Fruit fly (Drosophila melanogaster) whole organism, embryonic: ENCODE measurements around the gene CG15528.

Source experiments
- Atf-2 ChIP-seq: fragments of 200-800 bp; sonication (Bioruptor generic); optimal IDR thresholded peaks from 2 replicates; lab custom pipeline; 2016; ENCODE audit warnings: missing biosample characterization, missing genetic modification characterization
- Atf3 ChIP-seq: fragments of 200-800 bp; sonication (Bioruptor generic); optimal IDR thresholded peaks from 3 replicates; lab custom pipeline; 2016; ENCODE audit warnings: missing biosample characterization, missing genetic modification characterization
- Blimp-1 ChIP-seq: fragments of 200-800 bp; sonication (Bioruptor generic); optimal IDR thresholded peaks from 3 replicates; lab custom pipeline; 2018; ENCODE audit warnings: missing biosample characterization, missing genetic modification characterization, mild to moderate bottlenecking, moderate library complexity, missing genetic modification reagents
- CG10274 ChIP-seq: fragments of 200-800 bp; sonication (Bioruptor generic); optimal IDR thresholded peaks from 3 replicates; lab custom pipeline; 2017; ENCODE audit warnings: missing biosample characterization, mild to moderate bottlenecking, missing genetic modification characterization
- CG10321 ChIP-seq: fragments of 200-800 bp; sonication (Bioruptor generic); IDR thresholded peaks from 2 replicates; pipeline ENCODE4 v1.3.6; 2022; ENCODE audit warnings: missing biosample characterization, missing genetic modification characterization
- CG11247 ChIP-seq: fragments of 200-800 bp; sonication (Bioruptor generic); IDR thresholded peaks from 2 replicates; pipeline ENCODE4 v1.3.6; 2022; ENCODE audit warnings: missing biosample characterization, missing genetic modification characterization
- CG11695 ChIP-seq: fragments of 200-800 bp; sonication (Bioruptor generic); IDR thresholded peaks from 3 replicates; pipeline ENCODE4 v1.3.6; 2022; ENCODE audit warnings: missing biosample characterization, missing genetic modification characterization
- CG14965 ChIP-seq: fragments of 200-800 bp; sonication (Bioruptor generic); optimal IDR thresholded peaks from 2 replicates; lab custom pipeline; 2016; ENCODE audit warnings: missing biosample characterization, missing genetic modification characterization, borderline replicate concordance
- CG15479 ChIP-seq: fragments of 200-800 bp; sonication (Bioruptor generic); optimal IDR thresholded peaks from 3 replicates; lab custom pipeline; 2019; ENCODE audit warnings: missing biosample characterization, mild to moderate bottlenecking, missing genetic modification characterization, moderate library complexity
- CG1603 ChIP-seq: fragments of 200-800 bp; sonication (Bioruptor generic); optimal IDR thresholded peaks from 2 replicates; lab custom pipeline; 2019; ENCODE audit warnings: missing biosample characterization, mild to moderate bottlenecking, missing genetic modification characterization, moderate library complexity
- CG16813 ChIP-seq: fragments of 200-800 bp; sonication (Bioruptor generic); IDR thresholded peaks from 3 replicates; pipeline ENCODE4 v1.3.6; 2022; ENCODE audit warnings: missing biosample characterization, missing genetic modification characterization; ENCODE audit not compliant: partially characterized antibody
- CG16815 ChIP-seq: fragments of 200-800 bp; sonication (Bioruptor generic); optimal IDR thresholded peaks from 3 replicates; lab custom pipeline; 2017; ENCODE audit warnings: missing biosample characterization, mild to moderate bottlenecking, missing genetic modification characterization
- CG17359 ChIP-seq: fragments of 200-800 bp; sonication (Bioruptor generic); optimal IDR thresholded peaks from 3 replicates; lab custom pipeline; 2018; ENCODE audit warnings: missing biosample characterization, mild to moderate bottlenecking, missing genetic modification characterization, moderate library complexity
- CG17802 ChIP-seq: fragments of 200-800 bp; sonication (Bioruptor generic); optimal IDR thresholded peaks from 2 replicates; lab custom pipeline; 2018; ENCODE audit warnings: missing biosample characterization, mild to moderate bottlenecking, missing genetic modification characterization, moderate library complexity
- CG1792 ChIP-seq: fragments of 200-800 bp; sonication (Bioruptor generic); optimal IDR thresholded peaks from 2 replicates; lab custom pipeline; 2016; ENCODE audit warnings: missing biosample characterization, missing genetic modification characterization
- CG30403 ChIP-seq: fragments of 200-800 bp; sonication (Bioruptor generic); optimal IDR thresholded peaks from 3 replicates; lab custom pipeline; 2016; ENCODE audit warnings: missing biosample characterization, missing genetic modification characterization
- CG31224 ChIP-seq: fragments of 200-800 bp; sonication (Bioruptor generic); IDR thresholded peaks from 2 replicates; pipeline ENCODE4 v1.3.6; 2022; ENCODE audit warnings: missing biosample characterization, missing genetic modification characterization
- CG32772 ChIP-seq: fragments of 200-800 bp; sonication (Bioruptor generic); IDR thresholded peaks from 2 replicates; pipeline ENCODE4 v1.3.6; 2022; ENCODE audit warnings: missing biosample characterization, missing genetic modification characterization
- CG3838 ChIP-seq: fragments of 200-800 bp; sonication (Bioruptor generic); optimal IDR thresholded peaks from 3 replicates; lab custom pipeline; 2016; ENCODE audit warnings: missing biosample characterization, missing genetic modification characterization
- CG8089 ChIP-seq: fragments of 200-800 bp; sonication (Bioruptor generic); optimal IDR thresholded peaks from 3 replicates; lab custom pipeline; 2016; ENCODE audit warnings: missing biosample characterization, missing genetic modification characterization
- CG9817 ChIP-seq: fragments of 200-800 bp; sonication (Bioruptor generic); optimal IDR thresholded peaks from 2 replicates; lab custom pipeline; 2018; ENCODE audit warnings: missing biosample characterization, mild to moderate bottlenecking, missing genetic modification characterization, moderate library complexity
- Deaf1 ChIP-seq: fragments of 200-800 bp; optimal IDR thresholded peaks from 3 replicates; lab custom pipeline; 2019; ENCODE audit warnings: missing biosample characterization, mild to moderate bottlenecking, missing genetic modification characterization, moderate library complexity
- HHEX ChIP-seq: fragments of 200-800 bp; sonication (Bioruptor generic); optimal IDR thresholded peaks from 3 replicates; lab custom pipeline; 2017; ENCODE audit warnings: missing biosample characterization, mild to moderate bottlenecking, missing genetic modification characterization, missing genetic modification reagents
- Hr78 ChIP-seq, 2 experiments: fragments of 200-800 bp in 1 of 2; fragments of >200 bp in 1 of 2; sonication (Bioruptor generic) in 1 of 2; optimal IDR thresholded peaks; 2 replicates each; lab custom pipeline; 2017 to 2019; ENCODE audit warnings: missing biosample characterization in 2 of 2, missing genetic modification characterization in 2 of 2, mild to moderate bottlenecking in 1 of 2, moderate library complexity in 1 of 2
- Scr ChIP-seq: fragments of 200-800 bp; sonication (Bioruptor generic); IDR thresholded peaks from 2 replicates; pipeline ENCODE4 v1.3.6; 2022; ENCODE audit warnings: missing biosample characterization, missing genetic modification characterization; ENCODE audit not compliant: partially characterized antibody
- Side ChIP-seq: fragments of 200-800 bp; sonication (Bioruptor generic); optimal IDR thresholded peaks from 2 replicates; lab custom pipeline; 2016; ENCODE audit warnings: missing biosample characterization, missing genetic modification characterization
- Ssrp ChIP-seq: fragments of 200-800 bp; sonication (Bioruptor generic); optimal IDR thresholded peaks from 2 replicates; lab custom pipeline; 2018; ENCODE audit warnings: missing biosample characterization, mild to moderate bottlenecking, missing genetic modification characterization, moderate library complexity
- YL-1 ChIP-seq: fragments of 200-800 bp; sonication (Bioruptor generic); optimal IDR thresholded peaks from 3 replicates; lab custom pipeline; 2017; ENCODE audit warnings: missing biosample characterization, mild to moderate bottlenecking, missing genetic modification characterization
- amos ChIP-seq: fragments of 200-800 bp; sonication (Bioruptor generic); IDR thresholded peaks from 2 replicates; pipeline ENCODE4 v1.3.6; 2022; ENCODE audit warnings: missing biosample characterization, missing genetic modification characterization; ENCODE audit not compliant: partially characterized antibody
- aop ChIP-seq: fragments of 200-800 bp; sonication (Bioruptor generic); IDR thresholded peaks from 2 replicates; pipeline ENCODE4 v1.3.6; 2022; ENCODE audit warnings: missing biosample characterization, missing genetic modification characterization
- ara ChIP-seq: fragments of 200-800 bp; sonication (Bioruptor generic); IDR thresholded peaks from 2 replicates; pipeline ENCODE4 v1.3.6; 2022; ENCODE audit warnings: missing biosample characterization, missing genetic modification characterization
- ato ChIP-seq: fragments of 200-800 bp; sonication (Bioruptor generic); IDR thresholded peaks from 2 replicates; pipeline ENCODE4 v1.3.6; 2022; ENCODE audit warnings: missing biosample characterization, missing genetic modification characterization; ENCODE audit not compliant: partially characterized antibody
- bab2 ChIP-seq: fragments of 200-800 bp; sonication (Bioruptor generic); optimal IDR thresholded peaks from 2 replicates; lab custom pipeline; 2016; ENCODE audit warnings: missing biosample characterization, missing genetic modification characterization
- ci ChIP-seq: fragments of 200-800 bp; sonication (Bioruptor generic); IDR thresholded peaks from 3 replicates; pipeline ENCODE4 v1.3.6; 2022; ENCODE audit warnings: missing biosample characterization, missing genetic modification characterization
- cwo ChIP-seq: fragments of 200-800 bp; sonication (Bioruptor generic); optimal IDR thresholded peaks from 3 replicates; lab custom pipeline; 2017; ENCODE audit warnings: missing biosample characterization, missing genetic modification characterization, mild to moderate bottlenecking, moderate library complexity, missing genetic modification reagents
- dati ChIP-seq: fragments of 200-800 bp; sonication (Bioruptor generic); IDR thresholded peaks from 2 replicates; pipeline ENCODE4 v1.3.6; 2022; ENCODE audit warnings: missing biosample characterization, missing genetic modification characterization
- esg ChIP-seq: fragments of 200-800 bp; sonication (Bioruptor generic); conservative IDR thresholded peaks from 2 replicates; pipeline ENCODE4 v1.3.6; 2022; ENCODE audit warnings: missing biosample characterization, missing genetic modification characterization
- gce ChIP-seq: fragments of 200-800 bp; sonication (Bioruptor generic); IDR thresholded peaks from 3 replicates; pipeline ENCODE4 v1.3.6; 2022; ENCODE audit warnings: missing biosample characterization, missing genetic modification characterization
- grn ChIP-seq: fragments of 200-800 bp; sonication (Bioruptor generic); optimal IDR thresholded peaks from 3 replicates; lab custom pipeline; 2017; ENCODE audit warnings: missing biosample characterization, missing genetic modification characterization
- pan ChIP-seq, 4 experiments: fragments of >200 bp in 3 of 4; fragments of 200-800 bp in 1 of 4; sonication (Bioruptor generic) in 1 of 4; optimal IDR thresholded peaks in 3 of 4; IDR thresholded peaks in 1 of 4; 2 replicates each; pipeline versions ENCODE4 v1.3.6 to Lab custom; 2017 to 2022; ENCODE audit warnings: missing biosample characterization in 2 of 4, missing genetic modification characterization in 2 of 4, mixed read lengths in 1 of 4
- pho ChIP-seq: fragments of 200-800 bp; sonication (Bioruptor generic); optimal IDR thresholded peaks from 2 replicates; lab custom pipeline; 2016; ENCODE audit warnings: missing biosample characterization, missing genetic modification characterization
- pros ChIP-seq: fragments of 200-800 bp; sonication (Bioruptor generic); optimal IDR thresholded peaks from 3 replicates; lab custom pipeline; 2019; ENCODE audit warnings: missing biosample characterization, mild to moderate bottlenecking, missing genetic modification characterization, moderate library complexity
- salm ChIP-seq: fragments of 200-800 bp; sonication (Bioruptor generic); optimal IDR thresholded peaks from 2 replicates; lab custom pipeline; 2018; ENCODE audit warnings: missing biosample characterization, mild to moderate bottlenecking, missing genetic modification characterization
- scrt ChIP-seq: fragments of 200-800 bp; sonication (Bioruptor generic); optimal IDR thresholded peaks from 2 replicates; lab custom pipeline; 2018; ENCODE audit warnings: missing biosample characterization, mild to moderate bottlenecking, missing genetic modification characterization, moderate library complexity
- sd ChIP-seq: fragments of 200-800 bp; sonication (Bioruptor generic); optimal IDR thresholded peaks from 3 replicates; lab custom pipeline; 2018; ENCODE audit warnings: missing biosample characterization, mild to moderate bottlenecking, missing genetic modification characterization, moderate library complexity
- sqz ChIP-seq: fragments of 200-800 bp; sonication (Bioruptor generic); optimal IDR thresholded peaks from 3 replicates; lab custom pipeline; 2018; ENCODE audit warnings: missing biosample characterization, mild to moderate bottlenecking, missing genetic modification characterization
- trh ChIP-seq: fragments of 200-800 bp; sonication (Bioruptor generic); optimal IDR thresholded peaks from 2 replicates; lab custom pipeline; 2016; ENCODE audit warnings: missing biosample characterization, missing genetic modification characterization
- usp ChIP-seq: fragments of >200 bp; optimal IDR thresholded peaks from 2 replicates; lab custom pipeline; 2017; ENCODE audit warnings: missing biosample characterization, missing genetic modification characterization
- z ChIP-seq: fragments of 200-800 bp; sonication (Bioruptor generic); IDR thresholded peaks from 3 replicates; pipeline ENCODE4 v1.3.6; 2022; ENCODE audit warnings: missing biosample characterization, missing genetic modification characterization

The CG15528 gene

dm6 chr3R:30056592-30057135 is 4.8 kb upstream of the CG15528 start, which contains the start of the genes CG7950 and Rpp14a (continued):
- TF ChIP-seq CG16813 (GFP tag; lab: Robert Waterston, UW) (no peak), z (GFP tag; lab: Robert Waterston, UW) (peak; percentile 21; the same call in 1 of the 3 replicates), pan (optimal IDR thresholded peaks at IDR 0.05; lab: Kevin White, UChicago) (no peak), pan (GFP tag; optimal IDR thresholded peaks at IDR 0.05 in 1 of 2, IDR thresholded peaks at IDR 0.05 in 1 of 2) (peak in 1 of 2 experiments; percentile 79), CG14965 (GFP tag; lab: Kevin White, UChicago) (no peak), pros (GFP tag; lab: Kevin White, UChicago) (no peak), CG11247 (GFP tag; lab: Robert Waterston, UW) (peak; percentile 58), grn (GFP tag; lab: Kevin White, UChicago) (no peak), Atf-2 (peak; percentile 45), ara (GFP tag; lab: Robert Waterston, UW) (peak; percentile 79), CG3838 (peak; percentile 58), pho (GFP tag; lab: Kevin White, UChicago) (peak; percentile 85), trh (GFP tag; lab: Kevin White, UChicago) (peak; percentile 64), YL-1 (peak; percentile 83), CG31224 (GFP tag; lab: Robert Waterston, UW) (peak; percentile 60; the same call in 1 of the 2 replicates), CG11695 (GFP tag; lab: Robert Waterston, UW) (peak; percentile 61; the same call in 2 of the 3 replicates), CG32772 (peak; percentile 70), Ssrp (tag; lab: Kevin White, UChicago) (peak; percentile 74), Blimp-1 (peak; percentile 65), scrt (GFP tag; lab: Kevin White, UChicago) (peak; percentile 55), CG9817 (tag; lab: Kevin White, UChicago) (peak; percentile 86), sqz (GFP tag; lab: Kevin White, UChicago) (peak; percentile 16), amos (GFP tag; lab: Robert Waterston, UW) (no peak), CG1792 (peak; percentile 73), salm (peak; percentile 34), ato (GFP tag; lab: Robert Waterston, UW) (no peak), cwo (GFP tag; lab: Kevin White, UChicago) (peak; percentile 66), HHEX (GFP tag; lab: Kevin White, UChicago) (peak; percentile 42), CG17802 (tag; lab: Kevin White, UChicago) (peak; percentile 12), sd (tag; lab: Kevin White, UChicago) (peak; percentile 15), ci (GFP tag; lab: Robert Waterston, UW) (peak; percentile 91), CG8089 (GFP tag; lab: Kevin White, UChicago) (peak; percentile 24), CG30403 (GFP tag; lab: Kevin White, UChicago) (peak; percentile 87), CG16815 (GFP tag; lab: Kevin White, UChicago) (peak; percentile 44), Scr (GFP tag; lab: Robert Waterston, UW) (peak; percentile 23; the same call in 1 of the 2 replicates), Deaf1 (tag; lab: Kevin White, UChicago) (peak; percentile 40), CG17359 (peak; percentile 69), CG15479 (no peak), Side (GFP tag; lab: Kevin White, UChicago) (peak; percentile 35), esg (peak; percentile 79), Atf3 (peak; percentile 62), CG10321 (0 out of 2 replicates have a peak, but pooled peaks have one; percentile 41), Hr78 (GFP tag; optimal IDR thresholded peaks at IDR 0.05; lab: Kevin White, UChicago) (no peak), aop (GFP tag; lab: Robert Waterston, UW) (no peak), CG10274 (GFP tag; lab: Kevin White, UChicago) (no peak), CG1603 (peak; percentile 89), bab2 (GFP tag; lab: Kevin White, UChicago) (peak; percentile 82), dati (GFP tag; lab: Robert Waterston, UW) (no peak), usp (GFP tag; lab: Kevin White, UChicago) (no peak), gce (no peak)
